Worm (Caenorhabditis elegans): ENCODE measurements around the gene rab-33.
A peak's percentile ranks its signal among the peaks of the same experiment; 100 is the strongest.

rab-33 gene

ce11 chrIII:10505182-10505581 lies 1.5 kb upstream of the rab-33 start, which contains the start of the genes taf-11.3 and urm-1 (continued):
- TF ChIP-seq xnd-1 (tag; optimal IDR thresholded peaks at IDR 0.05) = no peak
- TF ChIP-seq snpc-3.4 (tag; optimal IDR thresholded peaks at IDR 0.05) = peak; percentile 21
- TF ChIP-seq pha-4 (tag; optimal IDR thresholded peaks at IDR 0.05) = peak; percentile 15
- no peak for TF ChIP-seq Y53F4B.3 (GFP tag; IDR thresholded peaks at IDR 0.05)
- TF ChIP-seq Y56A3A.18 (GFP tag; IDR thresholded peaks at IDR 0.05) = no peak
- TF ChIP-seq tbp1 (GFP tag; optimal IDR thresholded peaks at IDR 0.05) = peak; percentile 35
- no peak for TF ChIP-seq ets-4 (GFP tag; optimal IDR thresholded peaks at IDR 0.05)
- peak; percentile 31; the same call in 1 of the 2 replicates for TF ChIP-seq ceh-100 (GFP tag; IDR thresholded peaks at IDR 0.05)
- no peak for TF ChIP-seq egrh-3 (GFP tag; IDR thresholded peaks at IDR 0.05)
- no peak for TF ChIP-seq tbx-9 (tag; optimal IDR thresholded peaks at IDR 0.05; ENCODE audit: borderline replicate concordance)
- TF ChIP-seq ztf-18 (tag; optimal IDR thresholded peaks at IDR 0.05) = peak; percentile 74
- TF ChIP-seq let-526 (GFP tag; IDR thresholded peaks at IDR 0.05) = no peak
- TF ChIP-seq hmg-1.2 (GFP tag; IDR thresholded peaks at IDR 0.05) = peak; percentile 93
- no peak for TF ChIP-seq akir-1 (GFP tag; optimal IDR thresholded peaks at IDR 0.05)
- no peak for TF ChIP-seq tlf-1 (GFP tag; optimal IDR thresholded peaks at IDR 0.05)
- no peak for TF ChIP-seq attf-6 (GFP tag; IDR thresholded peaks at IDR 0.05)
- peak; percentile 67; the same call in 1 of the 2 replicates for TF ChIP-seq madf-6 (GFP tag; IDR thresholded peaks at IDR 0.05)
- no peak for TF ChIP-seq F57A8.1 (GFP tag; optimal IDR thresholded peaks at IDR 0.05)
- TF ChIP-seq cebp-2 (GFP tag; IDR thresholded peaks at IDR 0.05) = no peak
- no peak; the same call in 1 of the 2 replicates for TF ChIP-seq dox-1 (GFP tag; IDR thresholded peaks at IDR 0.05)
- TF ChIP-seq dpff-1 (tag; optimal IDR thresholded peaks at IDR 0.05) = no peak
- TF ChIP-seq lag-1 (GFP tag; IDR thresholded peaks at IDR 0.05) = no peak
- TF ChIP-seq rcor-1 (GFP tag; IDR thresholded peaks at IDR 0.05) = peak; percentile 58
- no peak for TF ChIP-seq ztf-22 (GFP tag; optimal IDR thresholded peaks at IDR 0.05)
- peak; percentile 24; the same call in 1 of the 2 replicates for TF ChIP-seq madf-8 (GFP tag; conservative IDR thresholded peaks at IDR 0.05)
- TF ChIP-seq ceh-91 (GFP tag; IDR thresholded peaks at IDR 0.05) = no peak
- no peak for TF ChIP-seq hrde-1 (tag; optimal IDR thresholded peaks at IDR 0.05; ENCODE audit: borderline replicate concordance)
- TF ChIP-seq let-607 (tag; optimal IDR thresholded peaks at IDR 0.05) = peak in 1 of 2 experiments; percentile 62
- no peak for TF ChIP-seq ama-1 (optimal IDR thresholded peaks at IDR 0.05)
- no peak for TF ChIP-seq ama-1 (GFP tag; optimal IDR thresholded peaks at IDR 0.05)
- no peak for TF ChIP-seq Y95B8A.8 (GFP tag; IDR thresholded peaks at IDR 0.05)
- TF ChIP-seq madf-3 (GFP tag; IDR thresholded peaks at IDR 0.05) = no peak
- TF ChIP-seq ztf-28 (GFP tag; IDR thresholded peaks at IDR 0.05) = no peak
- TF ChIP-seq Y53G8AR.9 (GFP tag; conservative IDR thresholded peaks at IDR 0.05) = no peak
- no peak for TF ChIP-seq nhr-80 (tag; optimal IDR thresholded peaks at IDR 0.05)
- TF ChIP-seq nhr-90 (tag; optimal IDR thresholded peaks at IDR 0.05) = no peak
- TF ChIP-seq bed-1 (GFP tag; IDR thresholded peaks at IDR 0.05) = no peak
- TF ChIP-seq lin-54 (GFP tag; optimal IDR thresholded peaks at IDR 0.05) = peak; percentile 49
- no peak for TF ChIP-seq somi-1 (GFP tag; optimal IDR thresholded peaks at IDR 0.05)
- TF ChIP-seq lsl-1 (GFP tag; optimal IDR thresholded peaks at IDR 0.05) = peak; percentile 27
- TF ChIP-seq mcd-1 (GFP tag; IDR thresholded peaks at IDR 0.05) = peak; percentile 92
- no peak for TF ChIP-seq T26A5.8 (tag; optimal IDR thresholded peaks at IDR 0.05)
- TF ChIP-seq sdz-38 (tag; optimal IDR thresholded peaks at IDR 0.05) = no peak
- TF ChIP-seq lin-35 (GFP tag; optimal IDR thresholded peaks at IDR 0.05) = peak in 1 of 3 experiments; percentile 51
- TF ChIP-seq efl-1 (GFP tag; optimal IDR thresholded peaks at IDR 0.05) = peak; percentile 50
